Worm (Caenorhabditis elegans): ENCODE data around the gene madf-11.

DNA sequence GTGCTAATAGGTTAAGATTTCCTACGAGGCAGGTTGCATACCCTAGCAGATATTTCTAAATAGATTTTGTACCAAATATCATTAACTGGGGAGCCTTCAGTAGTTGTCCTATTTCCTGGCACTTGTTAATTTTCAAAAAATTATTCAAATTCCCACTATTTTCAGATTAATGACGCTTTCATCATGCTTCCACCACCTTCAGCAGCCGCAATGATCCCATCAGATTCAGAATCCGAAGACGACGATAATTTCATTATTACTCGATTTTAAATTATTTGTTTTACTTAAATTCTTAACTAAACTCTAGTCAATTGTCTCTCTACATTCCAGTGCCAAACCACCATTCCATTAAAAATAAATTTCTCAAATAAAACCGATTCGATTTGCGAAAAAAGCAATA, 52.4 kb downstream of the madf-11 start:
- TF ChIP-seq ceh-31 (tag; optimal IDR thresholded peaks at IDR 0.05) (no peak), K02D7.2 (tag; optimal IDR thresholded peaks at IDR 0.05) (no peak), ama-1 (optimal IDR thresholded peaks at IDR 0.05) (no peak), ceh-30 (tag; optimal IDR thresholded peaks at IDR 0.05) (no peak), ceh-34 (tag; optimal IDR thresholded peaks at IDR 0.05) (no peak), pqm-1 (tag; optimal IDR thresholded peaks at IDR 0.05) (no peak), npax-4 (tag; optimal IDR thresholded peaks at IDR 0.05) (no peak), fkh-10 (GFP tag; optimal IDR thresholded peaks at IDR 0.05) (no peak), rnt-1 (tag; optimal IDR thresholded peaks at IDR 0.05) (no peak), pha-2 (tag; optimal IDR thresholded peaks at IDR 0.05) (no peak), elt-2 (tag; optimal IDR thresholded peaks at IDR 0.05) (no peak), ceh-45 (GFP tag; IDR thresholded peaks at IDR 0.05) (no peak), sdc-2 (tag; optimal IDR thresholded peaks at IDR 0.05) (no peak)
